Fruit fly (Drosophila melanogaster) whole organism, embryonic: ENCODE results near the gene CG33969.
A peak's percentile ranks its signal among the peaks of the same experiment; 100 is the strongest.

ENCODE experiments used
- Antp ChIP-seq: fragments of 200-800 bp; sonication (Bioruptor generic); optimal IDR thresholded peaks from 3 replicates; lab custom pipeline; 2016; ENCODE audit warnings: missing biosample characterization, missing genetic modification characterization
- Bgb ChIP-seq: fragments of 200-800 bp; sonication (Bioruptor generic); IDR thresholded peaks from 2 replicates; pipeline ENCODE4 v1.3.6; 2022; ENCODE audit warnings: missing biosample characterization, missing genetic modification characterization; ENCODE audit not compliant: partially characterized antibody
- CG10267 ChIP-seq: fragments of 200-800 bp; sonication (Bioruptor generic); optimal IDR thresholded peaks from 2 replicates; lab custom pipeline; 2018; ENCODE audit warnings: missing biosample characterization, mild to moderate bottlenecking, missing genetic modification characterization, moderate library complexity
- CG10959 ChIP-seq: fragments of 200-800 bp; sonication (Bioruptor generic); IDR thresholded peaks from 2 replicates; pipeline ENCODE4 v1.3.6; 2022; ENCODE audit warnings: missing biosample characterization, missing genetic modification characterization
- CG12769 ChIP-seq: fragments of 200-800 bp; sonication (Bioruptor generic); optimal IDR thresholded peaks from 2 replicates; lab custom pipeline; 2019; ENCODE audit warnings: missing biosample characterization, mild to moderate bottlenecking, missing genetic modification characterization, moderate library complexity
- CG17359 ChIP-seq: fragments of 200-800 bp; sonication (Bioruptor generic); optimal IDR thresholded peaks from 3 replicates; lab custom pipeline; 2018; ENCODE audit warnings: missing biosample characterization, mild to moderate bottlenecking, missing genetic modification characterization, moderate library complexity
- CG17829 ChIP-seq: fragments of 200-800 bp; optimal IDR thresholded peaks from 2 replicates; lab custom pipeline; 2019; ENCODE audit warnings: missing biosample characterization, mild to moderate bottlenecking, missing genetic modification characterization, moderate library complexity
- CG18599 ChIP-seq: fragments of 200-800 bp; sonication (Bioruptor generic); optimal IDR thresholded peaks from 3 replicates; lab custom pipeline; 2017; ENCODE audit warnings: missing biosample characterization, missing genetic modification characterization, mild to moderate bottlenecking, moderate library complexity, missing genetic modification reagents
- CG34224 ChIP-seq: fragments of 200-800 bp; sonication (Bioruptor generic); IDR thresholded peaks from 3 replicates; pipeline ENCODE4 v1.3.6; 2022; ENCODE audit warnings: missing biosample characterization, missing genetic modification characterization; ENCODE audit not compliant: partially characterized antibody
- CG3995 ChIP-seq: fragments of 200-800 bp; sonication (Bioruptor generic); optimal IDR thresholded peaks from 3 replicates; lab custom pipeline; 2016; ENCODE audit warnings: missing biosample characterization, missing genetic modification characterization
- CG4328 ChIP-seq: fragments of 200-800 bp; sonication (Bioruptor generic); optimal IDR thresholded peaks from 3 replicates; lab custom pipeline; 2017; ENCODE audit warnings: missing biosample characterization, missing genetic modification reagents, missing genetic modification characterization
- CG6654 ChIP-seq: fragments of 200-800 bp; sonication (Bioruptor generic); optimal IDR thresholded peaks from 2 replicates; lab custom pipeline; 2017; ENCODE audit warnings: missing biosample characterization, mild to moderate bottlenecking, missing genetic modification characterization
- CG6683 ChIP-seq: fragments of 200-800 bp; sonication (Bioruptor generic); optimal IDR thresholded peaks from 2 replicates; lab custom pipeline; 2017; ENCODE audit warnings: missing biosample characterization, mild to moderate bottlenecking, missing genetic modification characterization, missing genetic modification reagents
- CG6791 ChIP-seq: fragments of 200-800 bp; sonication (Bioruptor generic); IDR thresholded peaks from 3 replicates; pipeline ENCODE4 v1.3.6; 2022; ENCODE audit warnings: missing biosample characterization, missing genetic modification characterization; ENCODE audit not compliant: partially characterized antibody
- CG6813 ChIP-seq: fragments of 200-800 bp; sonication (Bioruptor generic); optimal IDR thresholded peaks from 2 replicates; lab custom pipeline; 2017; ENCODE audit warnings: missing biosample characterization, missing genetic modification characterization, mild to moderate bottlenecking, moderate library complexity, missing genetic modification reagents
- CG7963 ChIP-seq: fragments of 200-800 bp; sonication (Bioruptor generic); IDR thresholded peaks from 3 replicates; pipeline ENCODE4 v1.3.6; 2022; ENCODE audit warnings: missing biosample characterization, missing genetic modification characterization; ENCODE audit not compliant: partially characterized antibody
- CG8089 ChIP-seq: fragments of 200-800 bp; sonication (Bioruptor generic); optimal IDR thresholded peaks from 3 replicates; lab custom pipeline; 2016; ENCODE audit warnings: missing biosample characterization, missing genetic modification characterization
- CG8359 ChIP-seq: fragments of 200-800 bp; sonication (Bioruptor generic); optimal IDR thresholded peaks from 2 replicates; lab custom pipeline; 2017; ENCODE audit warnings: missing biosample characterization, mild to moderate bottlenecking, missing genetic modification characterization, borderline replicate concordance
- CTCF ChIP-seq: fragments of 200-800 bp; sonication (Bioruptor generic); optimal IDR thresholded peaks from 2 replicates; lab custom pipeline; 2017; ENCODE audit warnings: missing biosample characterization, mild to moderate bottlenecking, missing genetic modification characterization, moderate library complexity
- Camta ChIP-seq: fragments of 200-800 bp; sonication (Bioruptor generic); optimal IDR thresholded peaks from 2 replicates; lab custom pipeline; 2016; ENCODE audit warnings: missing biosample characterization, missing genetic modification characterization
- Dref ChIP-seq: fragments of 200-800 bp; sonication (Bioruptor generic); IDR thresholded peaks from 2 replicates; pipeline ENCODE4 v1.3.6; 2022; ENCODE audit warnings: missing biosample characterization, missing genetic modification characterization
- Fer1 ChIP-seq: fragments of 200-800 bp; sonication (Bioruptor generic); optimal IDR thresholded peaks from 2 replicates; lab custom pipeline; 2017; ENCODE audit warnings: missing biosample characterization, mild to moderate bottlenecking, missing genetic modification characterization
- HLH4C ChIP-seq: fragments of 200-800 bp; sonication (Bioruptor generic); IDR thresholded peaks from 3 replicates; pipeline ENCODE4 v1.3.6; 2022; ENCODE audit warnings: missing biosample characterization, missing genetic modification characterization; ENCODE audit not compliant: partially characterized antibody
- Hsf ChIP-seq: fragments of 200-800 bp; sonication (Bioruptor generic); optimal IDR thresholded peaks from 3 replicates; lab custom pipeline; 2016; ENCODE audit warnings: missing biosample characterization, missing genetic modification characterization
- Lpt ChIP-seq: fragments of >200 bp; optimal IDR thresholded peaks from 2 replicates; lab custom pipeline; 2018; ENCODE audit warnings: missing biosample characterization, missing genetic modification characterization
- NFAT ChIP-seq: fragments of 200-800 bp; sonication (Bioruptor generic); IDR thresholded peaks from 2 replicates; pipeline ENCODE4 v1.3.6; 2022; ENCODE audit warnings: missing biosample characterization, missing genetic modification characterization
- Opbp ChIP-seq: fragments of 200-800 bp; sonication (Bioruptor generic); IDR thresholded peaks from 3 replicates; pipeline ENCODE4 v1.3.6; 2022; ENCODE audit warnings: missing biosample characterization, missing genetic modification characterization; ENCODE audit not compliant: partially characterized antibody
- PHDP ChIP-seq: fragments of 200-800 bp; sonication (Bioruptor generic); optimal IDR thresholded peaks from 3 replicates; lab custom pipeline; 2018; ENCODE audit warnings: missing biosample characterization, mild to moderate bottlenecking, missing genetic modification characterization, moderate library complexity
- Ravus ChIP-seq: fragments of 200-800 bp; sonication (Bioruptor generic); IDR thresholded peaks from 2 replicates; pipeline ENCODE4 v1.3.6; 2022; ENCODE audit warnings: missing biosample characterization, missing genetic modification characterization
- cad ChIP-seq: fragments of >200 bp; optimal IDR thresholded peaks from 2 replicates; lab custom pipeline; 2017; ENCODE audit warnings: missing biosample characterization, missing genetic modification characterization
- dan ChIP-seq: fragments of 200-800 bp; sonication (Bioruptor generic); IDR thresholded peaks from 2 replicates; pipeline ENCODE4 v1.3.6; 2022; ENCODE audit warnings: missing biosample characterization, missing genetic modification characterization
- dmrt11E ChIP-seq: fragments of 200-800 bp; sonication (Bioruptor generic); optimal IDR thresholded peaks from 3 replicates; lab custom pipeline; 2018; ENCODE audit warnings: missing biosample characterization, mild to moderate bottlenecking, missing genetic modification characterization, moderate library complexity
- dmrt99B ChIP-seq: fragments of 200-800 bp; sonication (Bioruptor generic); optimal IDR thresholded peaks from 2 replicates; lab custom pipeline; 2018; ENCODE audit warnings: missing biosample characterization, mild to moderate bottlenecking, missing genetic modification characterization, moderate library complexity
- ewg ChIP-seq: fragments of 200-800 bp; sonication (Bioruptor generic); optimal IDR thresholded peaks from 3 replicates; lab custom pipeline; 2017; ENCODE audit warnings: mild to moderate bottlenecking, missing biosample characterization, missing genetic modification reagents, missing genetic modification characterization
- gce ChIP-seq: fragments of 200-800 bp; sonication (Bioruptor generic); IDR thresholded peaks from 3 replicates; pipeline ENCODE4 v1.3.6; 2022; ENCODE audit warnings: missing biosample characterization, missing genetic modification characterization
- her ChIP-seq: fragments of 200-800 bp; sonication (Bioruptor generic); optimal IDR thresholded peaks from 2 replicates; lab custom pipeline; 2016; ENCODE audit warnings: missing biosample characterization, missing genetic modification characterization
- hkb ChIP-seq, 2 experiments: fragments of 200-800 bp in 1 of 2; fragments of >200 bp in 1 of 2; sonication (Bioruptor generic) in 1 of 2; IDR thresholded peaks in 1 of 2; optimal IDR thresholded peaks in 1 of 2; 2 replicates each; pipeline versions ENCODE4 v1.3.6 to Lab custom; 2017 to 2022; ENCODE audit warnings: missing biosample characterization in 1 of 2, missing genetic modification characterization in 1 of 2
- hth ChIP-seq: fragments of >200 bp; optimal IDR thresholded peaks from 2 replicates; lab custom pipeline; 2017; ENCODE audit warnings: inconsistent platforms
- kni ChIP-seq: fragments of 200-800 bp; sonication (Bioruptor generic); optimal IDR thresholded peaks from 3 replicates; lab custom pipeline; 2017; ENCODE audit warnings: mild to moderate bottlenecking, missing biosample characterization, missing genetic modification reagents, missing genetic modification characterization
- knrl ChIP-seq: fragments of 200-800 bp; sonication (Bioruptor generic); IDR thresholded peaks from 3 replicates; pipeline ENCODE4 v1.3.6; 2022; ENCODE audit warnings: missing biosample characterization, missing genetic modification characterization; ENCODE audit not compliant: partially characterized antibody
- psq ChIP-seq: fragments of 200-800 bp; sonication (Bioruptor generic); optimal IDR thresholded peaks from 2 replicates; lab custom pipeline; 2017; ENCODE audit warnings: missing biosample characterization, missing genetic modification characterization
- pum ChIP-seq: fragments of 200-800 bp; sonication (Bioruptor generic); optimal IDR thresholded peaks from 2 replicates; lab custom pipeline; 2016; ENCODE audit warnings: missing biosample characterization, missing genetic modification characterization
- pzg ChIP-seq: fragments of 200-800 bp; sonication (Bioruptor generic); optimal IDR thresholded peaks from 3 replicates; lab custom pipeline; 2018; ENCODE audit warnings: missing biosample characterization, mild to moderate bottlenecking, missing genetic modification characterization, moderate library complexity
- run ChIP-seq: fragments of 200-800 bp; sonication (Bioruptor generic); optimal IDR thresholded peaks from 3 replicates; lab custom pipeline; 2018; ENCODE audit warnings: missing biosample characterization, mild to moderate bottlenecking, missing genetic modification characterization
- scrt ChIP-seq: fragments of 200-800 bp; sonication (Bioruptor generic); optimal IDR thresholded peaks from 2 replicates; lab custom pipeline; 2018; ENCODE audit warnings: missing biosample characterization, mild to moderate bottlenecking, missing genetic modification characterization, moderate library complexity
- sim ChIP-seq: fragments of 200-800 bp; sonication (Bioruptor generic); IDR thresholded peaks from 2 replicates; pipeline ENCODE4 v1.3.6; 2022; ENCODE audit warnings: missing biosample characterization, missing genetic modification characterization
- so ChIP-seq: fragments of 200-800 bp; sonication (Bioruptor generic); IDR thresholded peaks from 3 replicates; pipeline ENCODE4 v1.3.6; 2022; ENCODE audit warnings: missing biosample characterization, missing genetic modification characterization
- sqz ChIP-seq: fragments of 200-800 bp; sonication (Bioruptor generic); optimal IDR thresholded peaks from 3 replicates; lab custom pipeline; 2018; ENCODE audit warnings: missing biosample characterization, mild to moderate bottlenecking, missing genetic modification characterization
- vfl ChIP-seq: fragments of 200-800 bp; sonication (Bioruptor generic); optimal IDR thresholded peaks from 2 replicates; lab custom pipeline; 2016; ENCODE audit warnings: missing biosample characterization, missing genetic modification characterization
- z ChIP-seq: fragments of 200-800 bp; sonication (Bioruptor generic); IDR thresholded peaks from 3 replicates; pipeline ENCODE4 v1.3.6; 2022; ENCODE audit warnings: missing biosample characterization, missing genetic modification characterization

The CG33969 gene

dm6 chr3L:20442674-20443313 lies 49.4 kb upstream of the CG33969 start (continued):
- TF ChIP-seq CG12769 (tag; lab: Kevin White, UChicago) (no peak), run (tag; lab: Kevin White, UChicago) (no peak), CG10959 (GFP tag; lab: Robert Waterston, UW) (no peak), cad (GFP tag; lab: Kevin White, UChicago) (peak; percentile 76), CG4328 (no peak), CG34224 (GFP tag; lab: Robert Waterston, UW) (no peak), CG6683 (GFP tag; lab: Kevin White, UChicago) (no peak), CG3995 (GFP tag; lab: Kevin White, UChicago) (no peak), CG10267 (no peak), Bgb (GFP tag; lab: Robert Waterston, UW) (no peak), Antp (no peak), NFAT (GFP tag; lab: Robert Waterston, UW) (no peak), scrt (GFP tag; lab: Kevin White, UChicago) (peak; percentile 47), dan (GFP tag; lab: Robert Waterston, UW) (no peak), CG6654 (GFP tag; lab: Kevin White, UChicago) (peak; percentile 99), hkb (optimal IDR thresholded peaks at IDR 0.05; lab: Kevin White, UChicago) (no peak), hkb (GFP tag; IDR thresholded peaks at IDR 0.05; lab: Robert Waterston, UW) (no peak), Camta (GFP tag; lab: Kevin White, UChicago) (no peak), Ravus (GFP tag; lab: Robert Waterston, UW) (no peak), Fer1 (GFP tag; lab: Kevin White, UChicago) (no peak), CG18599 (GFP tag; lab: Kevin White, UChicago) (no peak), dmrt99B (tag; lab: Kevin White, UChicago) (no peak), CG8089 (no peak), gce (no peak), sim (GFP tag; lab: Robert Waterston, UW) (no peak), Dref (no peak), CG17829 (no peak), CG7963 (GFP tag; lab: Robert Waterston, UW) (no peak), psq (GFP tag; lab: Kevin White, UChicago) (no peak), pum (no peak), Lpt (no peak), kni (no peak), her (no peak), CG6813 (GFP tag; lab: Kevin White, UChicago) (no peak), hth (no peak), knrl (GFP tag; lab: Robert Waterston, UW) (no peak), dmrt11E (tag; lab: Kevin White, UChicago) (no peak), HLH4C (GFP tag; lab: Robert Waterston, UW) (no peak; the same call in 2 of the 3 replicates), so (no peak), ewg (GFP tag; lab: Kevin White, UChicago) (peak; percentile 86), CTCF (GFP tag; lab: Kevin White, UChicago) (no peak), vfl (GFP tag; lab: Kevin White, UChicago) (no peak), CG6791 (GFP tag; lab: Robert Waterston, UW) (peak; percentile 24; the same call in 1 of the 3 replicates), CG8359 (no peak), sqz (GFP tag; lab: Kevin White, UChicago) (no peak), Opbp (GFP tag; lab: Robert Waterston, UW) (no peak), Hsf (GFP tag; lab: Kevin White, UChicago) (no peak), CG17359 (tag; lab: Kevin White, UChicago) (no peak), pzg (no peak), PHDP (tag; lab: Kevin White, UChicago) (no peak), z (GFP tag; lab: Robert Waterston, UW) (no peak)
